Worm (Caenorhabditis elegans) whole organism, young adult: ENCODE results near the gene vps-29.

Experiments
- B0261.1 ChIP-seq: sonication (generic microtip); optimal IDR thresholded peaks from 2 replicates; lab custom pipeline; 2016; ENCODE audit warnings: mild to moderate bottlenecking, missing genetic modification characterization, moderate library complexity, missing compliant biosample characterization
- akir-1 ChIP-seq: fragments of 200-800 bp; sonication (Bioruptor generic); optimal IDR thresholded peaks from 2 replicates; lab custom pipeline; 2018; ENCODE audit warnings: mild to moderate bottlenecking, missing genetic modification characterization, moderate library complexity, missing compliant biosample characterization
- bed-2 ChIP-seq: fragments of 200-800 bp; sonication (Bioruptor generic); IDR thresholded peaks from 2 replicates; pipeline ENCODE4 v1.3.6; 2022; ENCODE audit warnings: missing genetic modification reagents, missing genetic modification characterization, missing compliant biosample characterization
- egl-44 ChIP-seq: fragments of 200-800 bp; sonication (Bioruptor generic); IDR thresholded peaks from 2 replicates; pipeline ENCODE4 v1.3.6; 2022; ENCODE audit warnings: missing genetic modification reagents, missing genetic modification characterization, missing compliant biosample characterization
- lin-35 ChIP-seq, 3 experiments: fragments of 150-350 bp in 2 of 3; sonication (generic microtip) in 1 of 3; optimal IDR thresholded peaks; 2 replicates each; lab custom pipeline; 2014 to 2018; ENCODE audit warnings: missing biosample characterization in 3 of 3, missing genetic modification characterization in 3 of 3, missing genetic modification reagents in 3 of 3
- sptf-2 ChIP-seq: fragments of 200-800 bp; sonication (Bioruptor generic); optimal IDR thresholded peaks from 2 replicates; lab custom pipeline; 2018; ENCODE audit warnings: mild to moderate bottlenecking, missing genetic modification characterization, missing compliant biosample characterization
- ztf-25 ChIP-seq: fragments of 200-800 bp; sonication (Bioruptor generic); IDR thresholded peaks from 2 replicates; pipeline ENCODE4 v1.3.6; 2022; ENCODE audit warnings: missing genetic modification reagents, missing genetic modification characterization, missing compliant biosample characterization

- TF ChIP-seq lin-35 (GFP tag; optimal IDR thresholded peaks at IDR 0.05; lab: Kevin White, UChicago) = no peak
- no peak for TF ChIP-seq B0261.1 (tag; lab: Kevin White, UChicago)
- no peak for TF ChIP-seq egl-44 (GFP tag; lab: Robert Waterston, UW)
- TF ChIP-seq akir-1 (GFP tag; lab: Kevin White, UChicago) = no peak
- no peak for TF ChIP-seq bed-2
- TF ChIP-seq ztf-25 (GFP tag; lab: Robert Waterston, UW) = no peak
- TF ChIP-seq sptf-2 (GFP tag; lab: Kevin White, UChicago) = no peak
Measured at ce11 chrIII:10076042-10076441, 36.8 kb downstream of the vps-29 start.
